Worm (Caenorhabditis elegans) whole organism, L3 larva: Measurements from ENCODE around the gene skr-18.

Experiments used
- aly-2 ChIP-seq: fragments of 150-350 bp; optimal IDR thresholded peaks from 2 replicates; lab custom pipeline; 2014; ENCODE audit warnings: missing biosample characterization, missing genetic modification characterization
- ceh-9 ChIP-seq: sonication (generic microtip); optimal IDR thresholded peaks from 2 replicates; lab custom pipeline; 2018; ENCODE audit warnings: missing biosample characterization, missing genetic modification characterization
- egl-5 ChIP-seq: fragments of 150-350 bp; optimal IDR thresholded peaks from 2 replicates; lab custom pipeline; 2017; ENCODE audit warnings: missing biosample characterization, missing genetic modification reagents, missing genetic modification characterization, inconsistent platforms
- elt-1 ChIP-seq: fragments of 150-350 bp; optimal IDR thresholded peaks from 2 replicates; lab custom pipeline; 2014; ENCODE audit warnings: missing biosample characterization, missing genetic modification characterization
- elt-2 ChIP-seq: sonication (generic microtip); optimal IDR thresholded peaks from 2 replicates; lab custom pipeline; 2016; ENCODE audit warnings: missing genetic modification reagents, mild to moderate bottlenecking, missing genetic modification characterization, missing compliant biosample characterization
- fkh-10 ChIP-seq: sonication (generic microtip); optimal IDR thresholded peaks from 2 replicates; lab custom pipeline; 2017; ENCODE audit warnings: missing biosample characterization, missing genetic modification reagents, missing genetic modification characterization
- fkh-2 ChIP-seq: fragments of 150-350 bp; optimal IDR thresholded peaks from 2 replicates; lab custom pipeline; 2014; ENCODE audit warnings: missing biosample characterization, missing genetic modification reagents, missing genetic modification characterization
- hmg-11 ChIP-seq: sonication (generic microtip); optimal IDR thresholded peaks from 2 replicates; lab custom pipeline; 2016; ENCODE audit warnings: missing genetic modification characterization, missing compliant biosample characterization
- jun-1 ChIP-seq: fragments of 150-350 bp; optimal IDR thresholded peaks from 2 replicates; lab custom pipeline; 2014; ENCODE audit warnings: missing biosample characterization, missing genetic modification reagents, missing genetic modification characterization
- lin-15B ChIP-seq: fragments of 150-350 bp; optimal IDR thresholded peaks from 2 replicates; lab custom pipeline; 2014; ENCODE audit warnings: missing biosample characterization, missing genetic modification characterization
- lin-39 ChIP-seq: fragments of 150-350 bp; optimal IDR thresholded peaks from 2 replicates; lab custom pipeline; 2018; ENCODE audit warnings: missing biosample characterization, missing genetic modification reagents, missing genetic modification characterization
- mml-1 ChIP-seq: fragments of 150-350 bp; sonication (generic microtip); optimal IDR thresholded peaks from 3 replicates; lab custom pipeline; 2014; ENCODE audit warnings: missing biosample characterization, missing genetic modification characterization
- nfya-1 ChIP-seq: sonication (generic microtip); optimal IDR thresholded peaks from 2 replicates; lab custom pipeline; 2017; ENCODE audit warnings: missing genetic modification characterization, mild to moderate bottlenecking, missing compliant biosample characterization, antibody characterized with exemption, moderate library complexity; ENCODE audit not compliant: insufficient read depth
- nhr-11 ChIP-seq: fragments of 150-350 bp; optimal IDR thresholded peaks from 2 replicates; lab custom pipeline; 2014; ENCODE audit warnings: missing biosample characterization, missing genetic modification characterization
- nhr-12 ChIP-seq: fragments of 150-350 bp; optimal IDR thresholded peaks from 2 replicates; lab custom pipeline; 2014; ENCODE audit warnings: missing biosample characterization, missing genetic modification characterization
- nhr-23 ChIP-seq: fragments of 150-350 bp; optimal IDR thresholded peaks from 2 replicates; lab custom pipeline; 2014; ENCODE audit warnings: missing biosample characterization, missing genetic modification reagents, missing genetic modification characterization
- nhr-25 ChIP-seq: sonication (generic microtip); optimal IDR thresholded peaks from 2 replicates; lab custom pipeline; 2017; ENCODE audit warnings: missing biosample characterization, missing genetic modification characterization
- nhr-28 ChIP-seq: fragments of 150-350 bp; optimal IDR thresholded peaks from 2 replicates; lab custom pipeline; 2014; ENCODE audit warnings: missing biosample characterization, missing genetic modification characterization
- nhr-76 ChIP-seq: fragments of 150-350 bp; sonication (generic microtip); optimal IDR thresholded peaks from 5 replicates; lab custom pipeline; 2014; ENCODE audit warnings: missing biosample characterization, missing genetic modification characterization
- pha-4 ChIP-seq: fragments of 150-350 bp; optimal IDR thresholded peaks from 2 replicates; lab custom pipeline; 2014; ENCODE audit warnings: missing biosample characterization, missing genetic modification reagents, missing genetic modification characterization
- pqm-1 ChIP-seq: fragments of 150-350 bp; optimal IDR thresholded peaks from 2 replicates; lab custom pipeline; 2017; ENCODE audit warnings: missing biosample characterization, missing genetic modification characterization, inconsistent platforms
- sea-2 ChIP-seq: fragments of 150-350 bp; sonication (generic microtip); optimal IDR thresholded peaks from 4 replicates; lab custom pipeline; 2014; ENCODE audit warnings: missing biosample characterization, missing genetic modification reagents, missing genetic modification characterization
- skn-1 ChIP-seq: fragments of 150-350 bp; optimal IDR thresholded peaks from 2 replicates; lab custom pipeline; 2014; ENCODE audit warnings: missing biosample characterization, missing genetic modification characterization
- snpc-4 ChIP-seq: fragments of 150-350 bp; optimal IDR thresholded peaks from 2 replicates; lab custom pipeline; 2014; ENCODE audit warnings: missing biosample characterization, missing genetic modification characterization
- tbx-2 ChIP-seq: sonication (generic microtip); optimal IDR thresholded peaks from 2 replicates; lab custom pipeline; 2016; ENCODE audit warnings: mild to moderate bottlenecking, missing genetic modification characterization, missing compliant biosample characterization
- unc-39 ChIP-seq: sonication (generic microtip); optimal IDR thresholded peaks from 4 replicates; lab custom pipeline; 2017; ENCODE audit warnings: missing biosample characterization, missing genetic modification characterization
- zag-1 ChIP-seq: fragments of 150-350 bp; optimal IDR thresholded peaks from 2 replicates; lab custom pipeline; 2014; ENCODE audit warnings: missing biosample characterization, missing genetic modification characterization
- ztf-11 ChIP-seq: fragments of 150-350 bp; optimal IDR thresholded peaks from 2 replicates; lab custom pipeline; 2014; ENCODE audit warnings: missing biosample characterization, missing genetic modification characterization
- ztf-4 ChIP-seq: fragments of 150-350 bp; optimal IDR thresholded peaks from 2 replicates; lab custom pipeline; 2014; ENCODE audit warnings: missing biosample characterization, missing genetic modification characterization

The skr-18 gene

ce11 chrIV:795383-795872 lies at the start of gene skr-18:
Gene skr-18, minus strand, starts transcription at chrIV:795433.
- no peak for TF ChIP-seq pqm-1 (tag; lab: Kevin White, UChicago)
- TF ChIP-seq elt-2 (tag; lab: Kevin White, UChicago): no peak
- no peak for TF ChIP-seq skn-1 (tag; lab: Kevin White, UChicago)
- TF ChIP-seq lin-15B: no peak
- no peak for TF ChIP-seq pha-4 (tag; lab: Kevin White, UChicago)
- no peak for TF ChIP-seq tbx-2 (tag; lab: Kevin White, UChicago)
- TF ChIP-seq egl-5: no peak
- no peak for TF ChIP-seq elt-1 (tag; lab: Kevin White, UChicago)
- no peak for TF ChIP-seq nhr-12 (tag; lab: Kevin White, UChicago)
- no peak for TF ChIP-seq hmg-11 (tag; lab: Kevin White, UChicago)
- no peak for TF ChIP-seq ceh-9
- TF ChIP-seq sea-2: no peak
- no peak for TF ChIP-seq unc-39 (tag; lab: Kevin White, UChicago)
- TF ChIP-seq lin-39: no peak

DNA sequence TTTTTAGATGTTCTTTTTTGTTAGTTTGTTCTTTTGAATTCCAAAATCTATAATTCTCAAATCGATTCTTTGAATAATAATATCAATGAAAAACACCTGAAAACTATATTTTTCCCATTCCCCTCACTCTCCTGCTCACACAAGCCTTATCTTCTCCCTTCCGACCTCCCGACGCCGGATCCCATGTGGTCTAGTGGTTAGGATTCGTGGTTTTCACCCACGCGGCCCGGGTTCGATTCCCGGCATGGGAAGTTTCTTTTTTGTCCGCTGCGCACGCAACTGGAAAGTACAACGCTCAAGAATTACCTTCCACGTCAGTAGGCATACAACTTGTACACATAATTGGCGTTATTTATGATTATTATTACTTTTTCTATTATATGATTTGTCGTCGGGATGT lies 47.4 kb upstream of the skr-18 start:
- TF ChIP-seq nfya-1 (tag; lab: Kevin White, UChicago): peak; percentile 47
- peak; percentile 40 for TF ChIP-seq pha-4 (tag; lab: Kevin White, UChicago)
- TF ChIP-seq lin-15B: peak; percentile 19
- peak; percentile 66 for TF ChIP-seq hmg-11 (tag; lab: Kevin White, UChicago)
- TF ChIP-seq snpc-4 (tag; lab: Kevin White, UChicago): peak; percentile 14
- TF ChIP-seq lin-39: peak; percentile 13
- no peak for TF ChIP-seq aly-2 (tag; lab: Kevin White, UChicago)
- TF ChIP-seq fkh-10: no peak

DNA sequence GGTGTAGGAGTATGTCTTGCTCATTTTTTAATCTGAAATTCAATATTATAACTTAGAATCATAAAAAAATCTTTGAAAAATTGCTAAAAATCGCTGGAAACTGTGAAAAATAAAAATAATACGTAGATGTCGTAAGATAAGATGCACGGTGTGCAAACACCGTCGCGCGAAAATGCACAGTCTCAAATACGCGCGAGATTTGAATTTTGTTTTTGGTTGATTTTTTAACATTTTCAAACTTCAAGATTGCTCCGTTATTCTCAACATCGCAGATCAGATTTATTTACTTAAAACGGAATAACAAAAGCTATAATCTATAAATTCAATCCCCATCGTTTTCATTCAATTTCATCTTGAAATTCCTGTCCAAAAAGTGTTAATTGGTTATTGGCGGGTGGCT lies 46.9 kb upstream of the skr-18 start, which contains the start of gene Y55F3BR.6:
Y55F3BR.6 (minus strand) TSS at position 32 of the 400 bp plus-strand sequence.
- no peak for TF ChIP-seq lin-39
- TF ChIP-seq, all 47 proteins: peak for 0

- TF ChIP-seq pqm-1 (tag; lab: Kevin White, UChicago) (no peak), fkh-2 (tag; lab: Kevin White, UChicago) (no peak), hmg-11 (tag; lab: Kevin White, UChicago) (peak; percentile 79), snpc-4 (tag; lab: Kevin White, UChicago) (no peak), lin-15B (peak; percentile 7), nfya-1 (tag; lab: Kevin White, UChicago) (peak; percentile 12), nhr-23 (tag; lab: Kevin White, UChicago) (peak; percentile 22)
Measured at ce11 chrIV:833517-833916, 38.3 kb upstream of the skr-18 start.

- TF ChIP-seq ztf-4 (tag; lab: Kevin White, UChicago) (no peak), zag-1 (tag; lab: Kevin White, UChicago) (no peak), aly-2 (tag; lab: Kevin White, UChicago) (no peak), elt-2 (tag; lab: Kevin White, UChicago) (no peak), nhr-28 (tag; lab: Kevin White, UChicago) (no peak), nhr-23 (tag; lab: Kevin White, UChicago) (no peak), ztf-11 (tag; lab: Kevin White, UChicago) (no peak), jun-1 (no peak), nhr-11 (tag; lab: Kevin White, UChicago) (no peak), pha-4 (tag; lab: Kevin White, UChicago) (no peak), mml-1 (tag; lab: Kevin White, UChicago) (no peak), sea-2 (no peak), nhr-25 (tag; lab: Kevin White, UChicago) (no peak), egl-5 (no peak), unc-39 (tag; lab: Kevin White, UChicago) (no peak), skn-1 (tag; lab: Kevin White, UChicago) (no peak), nhr-76 (tag; lab: Kevin White, UChicago) (no peak), snpc-4 (tag; lab: Kevin White, UChicago) (no peak)
Measured at ce11 chrIV:831796-832486, 36.7 kb upstream of the skr-18 start, which contains the start of the genes madf-1 and Y55F3BR.10. Gene madf-1, minus strand, starts transcription at chrIV:831896. Gene Y55F3BR.10, plus strand, starts transcription at chrIV:832436.
